Worm (Caenorhabditis elegans): ENCODE results near the gene ZK945.7.

Gene ZK945.7

ce11 chrII:10108377-10108776 lies at the start of gene ZK945.7, which contains the start of gene ZK945.8:
ZK945.7 (minus strand) TSS chrII:10108477.
ZK945.8 (plus strand) TSS chrII:10108651.
- TF ChIP-seq Y95B8A.8 (GFP tag; IDR thresholded peaks at IDR 0.05), result no peak

DNA sequence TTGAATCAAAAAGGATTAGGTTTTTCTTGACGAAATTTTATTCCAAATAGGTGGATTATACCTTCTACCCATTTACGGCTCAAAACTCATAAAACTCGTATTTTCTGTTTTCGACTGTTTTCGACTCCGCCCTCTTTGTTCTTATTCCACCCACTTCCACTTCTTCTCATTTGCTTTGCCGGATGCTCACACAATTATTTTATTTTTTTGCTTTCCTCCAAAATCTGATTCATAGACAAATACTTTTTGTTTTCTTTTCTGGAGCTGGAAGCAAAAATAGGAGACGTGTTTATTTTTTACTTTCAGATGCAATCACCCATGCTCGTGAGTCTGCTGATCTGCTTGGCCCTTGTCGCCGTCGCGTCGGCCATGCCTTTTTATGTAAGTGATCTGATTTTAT lies 46.8 kb upstream of the ZK945.7 start, which contains the start of gene nlp-63:
TSS of gene nlp-63 (plus strand) at position 301 of the 400 bp plus-strand sequence.
- TF ChIP-seq repo-1 (tag; optimal IDR thresholded peaks at IDR 0.05) (no peak), hrde-1 (tag; optimal IDR thresholded peaks at IDR 0.05; ENCODE audit: borderline replicate concordance) (no peak), lin-35 (GFP tag; optimal IDR thresholded peaks at IDR 0.05) (no peak), nhr-90 (tag; optimal IDR thresholded peaks at IDR 0.05) (no peak), F57C9.4 (tag; optimal IDR thresholded peaks at IDR 0.05) (no peak), ccch-3 (GFP tag; optimal IDR thresholded peaks at IDR 0.05) (no peak)

- TF ChIP-seq unc-130 (GFP tag; optimal IDR thresholded peaks at IDR 0.05) (no peak), ceh-91 (GFP tag; IDR thresholded peaks at IDR 0.05) (no peak)
Observed at ce11 chrII:10147502-10147901, 39.2 kb upstream of the ZK945.7 start.

DNA sequence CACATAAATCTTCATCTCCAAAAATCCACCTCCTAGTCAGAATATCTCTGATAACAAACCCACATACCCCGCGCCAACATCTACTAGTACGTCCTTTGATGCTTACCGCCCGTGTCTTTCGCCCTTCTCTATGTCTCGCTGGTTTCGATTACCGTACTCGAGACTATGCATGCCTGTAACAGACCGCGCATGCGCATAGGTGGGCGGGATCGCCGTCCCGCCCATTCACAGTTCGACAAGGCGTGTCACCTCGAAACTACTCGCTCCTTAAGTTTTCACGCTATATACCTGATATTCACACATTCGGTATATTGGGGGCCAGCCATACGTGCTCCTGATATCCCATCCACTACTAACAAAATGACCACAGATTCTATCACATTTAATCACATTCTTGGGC lies 38.2 kb upstream of the ZK945.7 start, which contains the start of gene pax-3:
TSS of gene pax-3 (plus strand) at position 83 of the 400 bp plus-strand sequence.
- TF ChIP-seq F52B5.7 (tag; optimal IDR thresholded peaks at IDR 0.05) (no peak), repo-1 (tag; optimal IDR thresholded peaks at IDR 0.05) (no peak), F37B4.10 (GFP tag; IDR thresholded peaks at IDR 0.05) (no peak), lag-1 (GFP tag; IDR thresholded peaks at IDR 0.05) (no peak), pbrm-1 (GFP tag; IDR thresholded peaks at IDR 0.05) (no peak), let-607 (tag; optimal IDR thresholded peaks at IDR 0.05) (no peak), madf-8 (GFP tag; conservative IDR thresholded peaks at IDR 0.05) (no peak), ztf-6 (GFP tag; IDR thresholded peaks at IDR 0.05) (no peak), F57C9.4 (tag; optimal IDR thresholded peaks at IDR 0.05) (no peak), ets-4 (GFP tag; optimal IDR thresholded peaks at IDR 0.05) (peak; percentile 23), nhr-27 (tag; optimal IDR thresholded peaks at IDR 0.05) (no peak), attf-3 (GFP tag; conservative IDR thresholded peaks at IDR 0.05) (no peak), ceh-40 (GFP tag; IDR thresholded peaks at IDR 0.05) (no peak), ztf-18 (tag; optimal IDR thresholded peaks at IDR 0.05) (no peak), zfh-2 (GFP tag; conservative IDR thresholded peaks at IDR 0.05) (0 out of 2 replicates have a peak, but pooled peaks have one; percentile 31)

DNA sequence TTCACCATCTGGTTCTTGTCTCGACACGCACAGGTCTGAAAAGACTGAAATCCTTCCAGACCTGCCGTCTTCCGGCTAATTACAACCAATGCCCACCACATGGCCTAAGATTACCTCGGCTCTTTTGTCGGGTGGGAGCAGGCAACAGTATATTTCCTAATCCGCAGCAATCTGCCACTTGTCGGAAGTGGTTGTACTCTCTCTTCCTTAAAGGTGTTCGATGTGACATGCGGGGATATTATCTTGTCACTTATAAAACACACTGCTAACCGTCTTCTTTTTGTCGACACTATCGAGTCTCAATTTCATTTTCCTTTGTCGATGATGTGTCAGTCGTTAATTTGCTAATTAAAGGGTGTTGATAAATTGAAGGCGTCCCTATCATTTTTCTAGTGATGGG lies 35.8 kb upstream of the ZK945.7 start, which contains the start of gene F27E5.3:
TSS of gene F27E5.3 (minus strand) at position 101 of the 400 bp plus-strand sequence.
- TF ChIP-seq lin-26 (GFP tag; IDR thresholded peaks at IDR 0.05) (no peak), lin-35 (GFP tag; optimal IDR thresholded peaks at IDR 0.05) (no peak), let-607 (tag; optimal IDR thresholded peaks at IDR 0.05) (no peak), dpff-1 (tag; optimal IDR thresholded peaks at IDR 0.05) (no peak), F10E7.11 (tag; optimal IDR thresholded peaks at IDR 0.05) (no peak), nfya-1 (tag; optimal IDR thresholded peaks at IDR 0.05; ENCODE audit: borderline replicate concordance, insufficient read depth) (no peak), hmg-1.2 (GFP tag; IDR thresholded peaks at IDR 0.05) (no peak), snpc-1.1 (tag; optimal IDR thresholded peaks at IDR 0.05; ENCODE audit: insufficient read depth) (no peak), cebp-2 (GFP tag; IDR thresholded peaks at IDR 0.05) (no peak), ceh-91 (GFP tag; IDR thresholded peaks at IDR 0.05) (no peak), atf-7 (tag; optimal IDR thresholded peaks at IDR 0.05) (no peak), ceh-79 (tag; optimal IDR thresholded peaks at IDR 0.05) (no peak), egl-18 (GFP tag; IDR thresholded peaks at IDR 0.05) (no peak), attf-6 (GFP tag; IDR thresholded peaks at IDR 0.05) (no peak), bed-2 (GFP tag; IDR thresholded peaks at IDR 0.05) (no peak), Y67H2A.10 (GFP tag; conservative IDR thresholded peaks at IDR 0.05) (no peak), egrh-3 (GFP tag; IDR thresholded peaks at IDR 0.05) (no peak), nhr-179 (tag; optimal IDR thresholded peaks at IDR 0.05) (no peak), T26A5.8 (tag; optimal IDR thresholded peaks at IDR 0.05) (no peak), hmg-20 (GFP tag; IDR thresholded peaks at IDR 0.05) (no peak)

Data from whole organism, young adult.